Fruit fly (Drosophila melanogaster) whole organism: ENCODE data around the gene CG18585.
A peak's percentile ranks its signal among the peaks of the same experiment; 100 is the strongest.

Experiments used
- CG8478 ChIP-seq: fragments of >200 bp; optimal IDR thresholded peaks from 2 replicates; lab custom pipeline; 2018; ENCODE audit warnings: inconsistent platforms
- Dll ChIP-seq: fragments of >200 bp; optimal IDR thresholded peaks from 2 replicates; lab custom pipeline; 2017
- EcR ChIP-seq, 2 experiments: fragments of >200 bp; optimal IDR thresholded peaks; 2 replicates each; lab custom pipeline; 2017; ENCODE audit warnings: missing biosample characterization in 2 of 2, missing genetic modification characterization in 2 of 2, missing genetic modification reagents in 2 of 2
- pan ChIP-seq: fragments of >200 bp; optimal IDR thresholded peaks from 2 replicates; lab custom pipeline; 2017
- psq ChIP-seq: fragments of >200 bp; optimal IDR thresholded peaks from 2 replicates; lab custom pipeline; 2017
- usp ChIP-seq: fragments of >200 bp; optimal IDR thresholded peaks from 2 replicates; lab custom pipeline; 2017; ENCODE audit warnings: missing biosample characterization, missing genetic modification characterization, mixed read lengths

CG18585 gene

DNA sequence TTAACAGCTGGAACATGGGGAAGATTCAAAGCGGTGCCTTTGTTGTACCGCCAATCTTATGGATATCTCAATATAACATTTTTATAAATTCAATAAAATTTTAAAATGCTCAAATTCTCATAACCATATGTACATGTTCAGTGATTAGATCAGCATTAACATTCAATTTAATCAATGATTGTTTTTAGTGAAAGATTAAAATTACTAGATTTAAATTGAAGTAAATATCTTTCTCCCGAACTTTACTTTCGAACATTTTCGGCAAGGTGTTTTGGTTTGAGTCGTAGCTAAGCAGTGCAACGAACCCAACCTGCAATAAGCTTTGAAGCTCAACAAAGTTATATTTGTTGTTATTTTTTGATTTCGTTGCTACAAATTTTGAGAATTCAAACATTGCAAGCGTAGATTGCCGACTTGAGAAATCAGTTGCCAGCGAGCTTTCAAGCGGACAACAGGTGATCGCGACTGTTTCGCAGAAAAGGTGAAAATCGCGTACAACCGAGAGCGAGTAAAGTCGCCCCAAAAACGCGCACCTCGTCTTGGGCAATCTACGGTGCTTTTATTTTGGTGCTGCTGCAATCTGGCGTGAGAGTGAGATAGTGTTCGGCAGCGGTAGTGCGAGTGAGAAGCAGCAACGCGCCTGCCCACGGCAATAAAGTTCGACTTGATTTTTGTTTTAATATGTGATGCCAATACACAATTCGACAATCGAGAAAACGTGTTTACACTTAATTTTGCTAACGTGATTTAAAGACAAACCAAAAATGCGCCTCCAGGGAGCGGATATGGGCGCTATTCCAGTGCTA lies 11.7 kb upstream of the CG18585 start, which contains the start of gene Tep3:
Tep3 (plus strand) TSS at position 423 of the 806 bp plus-strand sequence.
- no peak for TF ChIP-seq EcR (GFP tag; optimal IDR thresholded peaks at IDR 0.05; lab: Kevin White, UChicago)
- TF ChIP-seq psq (lab: Kevin White, UChicago), result no peak
- TF ChIP-seq pan (lab: Kevin White, UChicago), result no peak
- TF ChIP-seq CG8478 (lab: Kevin White, UChicago), result peak; percentile 3
- no peak for TF ChIP-seq Dll (lab: Kevin White, UChicago)
- no peak for TF ChIP-seq usp (GFP tag; lab: Kevin White, UChicago)

DNA sequence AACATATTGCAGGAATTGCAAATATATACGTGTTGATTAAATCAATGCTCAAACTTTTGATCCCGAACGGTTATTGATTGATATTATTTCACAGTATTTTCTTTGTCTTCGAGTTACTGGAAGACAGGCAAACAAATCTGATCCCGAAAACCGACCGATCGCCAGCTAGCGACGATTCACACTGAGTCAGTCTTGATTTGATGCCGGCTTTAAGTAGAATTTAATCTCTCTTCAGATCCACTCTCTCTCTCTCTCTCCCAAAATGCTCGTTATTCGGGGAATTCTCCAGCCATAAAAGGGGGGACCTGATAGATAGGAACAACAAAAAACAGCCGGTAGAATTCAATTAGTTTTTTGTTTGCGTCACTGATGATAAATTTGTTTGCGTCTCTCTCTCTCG lies 10.6 kb upstream of the CG18585 start, which contains the start of gene Tep2:
Tep2 (minus strand) TSS at position 185 of the 400 bp plus-strand sequence.
- TF ChIP-seq pan (lab: Kevin White, UChicago), result no peak
- no peak for TF ChIP-seq EcR (GFP tag; optimal IDR thresholded peaks at IDR 0.05; lab: Kevin White, UChicago)
- no peak for TF ChIP-seq psq (lab: Kevin White, UChicago)
- TF ChIP-seq CG8478 (lab: Kevin White, UChicago), result no peak
- no peak for TF ChIP-seq Dll (lab: Kevin White, UChicago)
- TF ChIP-seq usp (GFP tag; lab: Kevin White, UChicago), result no peak

DNA sequence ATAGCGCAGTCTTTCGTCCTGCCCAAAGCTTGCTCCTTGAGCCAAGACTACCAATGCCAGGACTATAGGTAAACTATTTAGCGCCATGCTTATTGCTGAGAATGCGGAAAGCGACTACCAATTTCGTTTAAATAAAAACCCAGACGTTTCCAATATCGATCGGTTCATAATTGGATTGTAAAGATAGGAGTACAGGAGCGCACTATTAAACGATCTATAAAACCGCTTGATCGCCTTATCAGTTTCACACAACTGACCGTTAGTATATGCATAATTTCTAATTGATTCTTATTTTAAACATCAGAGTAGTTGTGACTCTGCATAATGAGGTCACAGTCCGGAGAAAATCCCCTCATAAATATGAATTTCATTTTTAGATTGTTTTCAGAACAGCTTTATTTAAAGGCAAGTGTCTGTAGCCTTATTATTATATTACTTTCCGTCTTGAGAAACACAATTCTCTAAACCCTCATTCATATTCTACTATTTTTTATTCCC lies 1.8 kb upstream of the CG18585 start, which contains the start of the genes CG7025 and CG43235:
CG7025 (minus strand) TSS at position 101 of the 498 bp plus-strand sequence.
CG43235 (plus strand) TSS at position 448 of the 498 bp plus-strand sequence.
- TF ChIP-seq CG8478 (lab: Kevin White, UChicago), result no peak
- TF ChIP-seq usp (GFP tag; lab: Kevin White, UChicago), result no peak
- no peak for TF ChIP-seq EcR (GFP tag; optimal IDR thresholded peaks at IDR 0.05; lab: Kevin White, UChicago)
- no peak for TF ChIP-seq pan (lab: Kevin White, UChicago)
- no peak for TF ChIP-seq psq (lab: Kevin White, UChicago)
- no peak for TF ChIP-seq Dll (lab: Kevin White, UChicago)

dm6 chr2L:7690449-7690848 lies 412 bp downstream of the CG18585 start:
- TF ChIP-seq EcR (GFP tag; optimal IDR thresholded peaks at IDR 0.05; lab: Kevin White, UChicago) (no peak), pan (lab: Kevin White, UChicago) (no peak), CG8478 (lab: Kevin White, UChicago) (no peak), usp (GFP tag; lab: Kevin White, UChicago) (no peak), Dll (lab: Kevin White, UChicago) (no peak), psq (lab: Kevin White, UChicago) (no peak)

DNA sequence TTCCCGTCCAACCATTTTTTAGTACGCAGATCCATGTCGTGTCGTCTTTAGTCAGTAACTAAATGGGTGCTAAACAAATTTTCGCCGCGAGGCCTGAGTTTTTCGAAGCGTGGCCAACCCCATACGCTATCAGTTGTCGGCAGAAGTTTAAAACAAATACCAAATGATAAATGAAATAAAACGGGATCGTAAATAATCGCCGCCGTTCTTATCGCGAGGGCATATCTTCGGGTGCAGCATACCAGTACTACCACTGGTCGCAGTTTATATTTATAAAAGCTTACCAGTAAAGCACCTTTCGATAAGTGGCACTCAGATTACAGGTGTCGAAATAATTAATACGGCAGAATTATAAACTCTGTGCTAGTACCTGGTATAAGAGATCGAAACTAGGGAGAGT lies 5.6 kb downstream of the CG18585 start:
- TF ChIP-seq psq (lab: Kevin White, UChicago), result no peak
- no peak for TF ChIP-seq Dll (lab: Kevin White, UChicago)
- no peak for TF ChIP-seq CG8478 (lab: Kevin White, UChicago)
- no peak for TF ChIP-seq pan (lab: Kevin White, UChicago)
- TF ChIP-seq EcR (GFP tag; optimal IDR thresholded peaks at IDR 0.05; lab: Kevin White, UChicago), result no peak
- TF ChIP-seq usp (GFP tag; lab: Kevin White, UChicago), result no peak

DNA sequence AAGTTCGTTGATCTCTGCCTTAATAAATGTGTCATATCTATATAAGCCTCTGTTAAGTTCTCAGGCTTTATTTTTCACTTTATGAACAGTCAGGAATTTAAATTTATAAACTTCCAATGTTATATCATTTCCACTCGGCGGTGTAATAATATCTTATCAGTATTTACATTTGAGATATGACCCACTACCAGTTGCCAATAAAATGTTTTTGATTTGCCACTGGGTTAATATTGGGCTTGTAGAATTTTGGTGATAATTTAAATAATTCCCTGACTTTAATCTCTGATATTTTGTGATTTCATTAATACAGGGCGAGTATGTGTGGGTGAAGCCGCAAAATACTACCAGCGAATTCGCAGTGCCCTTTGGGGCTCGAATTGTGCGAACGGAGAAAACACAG lies 10.6 kb downstream of the CG18585 start:
- TF ChIP-seq psq (lab: Kevin White, UChicago) (no peak), usp (GFP tag; lab: Kevin White, UChicago) (no peak), pan (lab: Kevin White, UChicago) (no peak), CG8478 (lab: Kevin White, UChicago) (no peak), EcR (GFP tag; optimal IDR thresholded peaks at IDR 0.05; lab: Kevin White, UChicago) (no peak), Dll (lab: Kevin White, UChicago) (no peak)

DNA sequence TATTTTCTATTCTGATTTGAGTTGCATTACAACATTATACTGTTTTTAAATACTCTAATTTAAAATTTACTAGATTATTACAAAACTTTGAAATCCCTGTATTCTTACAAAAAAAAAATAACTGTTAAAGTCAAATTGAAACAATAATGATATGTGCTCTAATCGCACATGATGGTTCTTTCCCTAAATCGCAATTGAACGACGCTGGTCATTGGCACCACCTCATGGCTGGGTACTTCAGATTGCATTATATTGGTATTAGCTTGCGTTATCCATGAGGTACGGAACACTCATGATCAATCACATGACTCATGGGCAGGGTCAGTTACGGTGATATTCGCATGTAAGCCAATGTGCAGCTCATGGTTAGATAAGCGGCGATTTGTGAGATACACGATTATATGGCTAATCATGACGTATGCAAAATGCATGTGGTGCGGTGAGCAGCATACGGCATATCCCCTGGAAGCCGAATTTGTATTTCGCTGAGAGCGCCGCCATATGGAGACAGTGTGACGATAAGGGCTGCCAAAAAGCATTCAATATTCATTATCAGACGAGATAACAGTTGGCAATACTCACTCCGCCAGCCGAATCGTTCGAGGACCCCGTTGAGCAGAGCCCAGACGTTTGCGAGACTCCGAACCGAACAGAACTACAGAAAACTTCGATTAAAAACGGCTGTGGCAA lies 12.6 kb downstream of the CG18585 start:
- TF ChIP-seq psq (lab: Kevin White, UChicago), result no peak
- no peak for TF ChIP-seq EcR (GFP tag; optimal IDR thresholded peaks at IDR 0.05; lab: Kevin White, UChicago)
- TF ChIP-seq usp (GFP tag; lab: Kevin White, UChicago), result no peak
- no peak for TF ChIP-seq Dll (lab: Kevin White, UChicago)
- TF ChIP-seq CG8478 (lab: Kevin White, UChicago), result no peak
- TF ChIP-seq pan (lab: Kevin White, UChicago), result no peak

DNA sequence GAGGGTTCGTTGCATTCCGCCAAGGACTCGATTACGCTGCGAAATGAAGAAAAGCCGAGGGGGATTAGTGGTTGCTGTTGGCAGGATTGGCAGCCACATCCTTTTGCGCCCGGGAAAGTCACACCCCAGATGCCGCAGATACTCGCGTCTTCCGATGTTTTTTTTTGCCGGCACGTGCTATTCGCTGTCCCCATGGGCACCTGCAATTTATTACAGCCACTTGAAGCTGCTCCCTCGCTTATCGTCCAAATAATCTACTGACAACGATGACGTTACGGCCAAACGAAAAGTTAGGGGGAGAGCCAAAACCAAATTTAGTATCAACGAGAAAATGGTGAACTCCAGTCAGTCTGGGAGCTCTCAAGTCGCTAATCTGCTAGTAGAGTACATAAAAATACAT lies 13.9 kb downstream of the CG18585 start:
- TF ChIP-seq pan (lab: Kevin White, UChicago), result no peak
- no peak for TF ChIP-seq psq (lab: Kevin White, UChicago)
- TF ChIP-seq usp (GFP tag; lab: Kevin White, UChicago), result no peak
- no peak for TF ChIP-seq CG8478 (lab: Kevin White, UChicago)
- no peak for TF ChIP-seq Dll (lab: Kevin White, UChicago)
- no peak for TF ChIP-seq EcR (GFP tag; optimal IDR thresholded peaks at IDR 0.05; lab: Kevin White, UChicago)

dm6 chr2L:7675754-7676178 lies 15.1 kb downstream of the CG18585 start:
- TF ChIP-seq Dll (lab: Kevin White, UChicago) (no peak), CG8478 (lab: Kevin White, UChicago) (no peak), EcR (GFP tag; optimal IDR thresholded peaks at IDR 0.05; lab: Kevin White, UChicago) (no peak), psq (lab: Kevin White, UChicago) (no peak), usp (GFP tag; lab: Kevin White, UChicago) (no peak), pan (lab: Kevin White, UChicago) (no peak)

dm6 chr2L:7675028-7675749 lies 15.7 kb downstream of the CG18585 start, which contains the start of gene Slob:
Gene Slob (minus strand): TSS chr2L:7675078.
- TF ChIP-seq usp (GFP tag; lab: Kevin White, UChicago) (no peak), psq (lab: Kevin White, UChicago) (no peak), pan (lab: Kevin White, UChicago) (no peak), EcR (GFP tag; optimal IDR thresholded peaks at IDR 0.05; lab: Kevin White, UChicago) (no peak), Dll (lab: Kevin White, UChicago) (no peak), CG8478 (lab: Kevin White, UChicago) (no peak)
